Fruit fly (Drosophila melanogaster): ENCODE data around the gene CG8565.
A peak's percentile ranks its signal among the peaks of the same experiment; 100 is the strongest.
"Not testable (repeated sequence)": the region's sequence is repeated elsewhere in the genome, so short reads cannot be mapped to it uniquely, and the experiment has no call there.

The CG8565 gene

dm6 chrX:15795951-15796443 is 41.6 kb upstream of the CG8565 start, which contains the start of gene sordd1 (continued):
- peak; percentile 86 for TF ChIP-seq CG30020 (tag; optimal IDR thresholded peaks at IDR 0.05)
- TF ChIP-seq Opbp (GFP tag; IDR thresholded peaks at IDR 0.05; ENCODE audit: partially characterized antibody) = peak; percentile 88
- peak; percentile 85 for TF ChIP-seq CG34224 (GFP tag; IDR thresholded peaks at IDR 0.05; ENCODE audit: partially characterized antibody)
- 0 out of 2 replicates have a peak, but pooled peaks have one; percentile 23 for TF ChIP-seq Ptx1 (GFP tag; IDR thresholded peaks at IDR 0.05)
- peak; percentile 88 for TF ChIP-seq nerfin-2 (GFP tag; IDR thresholded peaks at IDR 0.05; ENCODE audit: partially characterized antibody)
- peak; percentile 70; the same call in 1 of the 2 replicates for TF ChIP-seq sna (GFP tag; IDR thresholded peaks at IDR 0.05; ENCODE audit: partially characterized antibody)
- TF ChIP-seq Neu2 (GFP tag; optimal IDR thresholded peaks at IDR 0.05; ENCODE audit: borderline replicate concordance) = peak; percentile 53
- peak; percentile 81 for TF ChIP-seq BEAF-32 (GFP tag; optimal IDR thresholded peaks at IDR 0.05)
- TF ChIP-seq Dll (GFP tag; IDR thresholded peaks at IDR 0.05; ENCODE audit: partially characterized antibody) = peak; percentile 87
- TF ChIP-seq CG2116 (GFP tag; optimal IDR thresholded peaks at IDR 0.05) = peak; percentile 63
- TF ChIP-seq HLH4C (GFP tag; IDR thresholded peaks at IDR 0.05; ENCODE audit: partially characterized antibody) = peak; percentile 92
- peak; percentile 92 for TF ChIP-seq Scr (GFP tag; IDR thresholded peaks at IDR 0.05; ENCODE audit: partially characterized antibody)
- TF ChIP-seq hbn (GFP tag; IDR thresholded peaks at IDR 0.05; ENCODE audit: partially characterized antibody) = peak; percentile 83
- TF ChIP-seq bbx (GFP tag; IDR thresholded peaks at IDR 0.05; ENCODE audit: partially characterized antibody) = peak; percentile 85
- TF ChIP-seq CG11456 (GFP tag; IDR thresholded peaks at IDR 0.05) = peak; percentile 51; the same call in 1 of the 3 replicates
- TF ChIP-seq hb (GFP tag; IDR thresholded peaks at IDR 0.05; ENCODE audit: partially characterized antibody) = peak; percentile 82
- TF ChIP-seq tna (GFP tag; IDR thresholded peaks at IDR 0.05; ENCODE audit: partially characterized antibody) = peak; percentile 86
- TF ChIP-seq gfzf (GFP tag; optimal IDR thresholded peaks at IDR 0.05) = peak; percentile 2
- TF ChIP-seq MESR4 (GFP tag; optimal IDR thresholded peaks at IDR 0.05) = peak; percentile 8
- peak; percentile 93 for TF ChIP-seq knrl (GFP tag; IDR thresholded peaks at IDR 0.05; ENCODE audit: partially characterized antibody)
- TF ChIP-seq Bgb (GFP tag; IDR thresholded peaks at IDR 0.05; ENCODE audit: partially characterized antibody) = peak; percentile 91
- TF ChIP-seq slbo (GFP tag; IDR thresholded peaks at IDR 0.05) = peak; percentile 39; the same call in 1 of the 2 replicates
- TF ChIP-seq CG7963 (GFP tag; IDR thresholded peaks at IDR 0.05; ENCODE audit: partially characterized antibody) = peak; percentile 85
- TF ChIP-seq CG42726 (GFP tag; IDR thresholded peaks at IDR 0.05; ENCODE audit: partially characterized antibody) = peak; percentile 87
- peak; percentile 31; the same call in 1 of the 2 replicates for TF ChIP-seq MBD-R2 (GFP tag; IDR thresholded peaks at IDR 0.05)
- peak; percentile 81 for TF ChIP-seq CG2129 (GFP tag; IDR thresholded peaks at IDR 0.05; ENCODE audit: partially characterized antibody)
- TF ChIP-seq Hr78 (GFP tag; optimal IDR thresholded peaks at IDR 0.05) = peak in 1 of 2 experiments; percentile 58

dm6 chrX:15799085-15799557 is 38.5 kb upstream of the CG8565 start, which contains the start of the genes sordd2 and CG15602:
Gene sordd2, minus strand, starts transcription at chrX:15799162.
Gene CG15602, plus strand, starts transcription at chrX:15799426.
- TF ChIP-seq CG34224 (GFP tag; IDR thresholded peaks at IDR 0.05; ENCODE audit: partially characterized antibody) = peak; percentile 60; the same call in 2 of the 3 replicates
- peak in 1 of 2 experiments; percentile 66 for TF ChIP-seq Hr78 (GFP tag; optimal IDR thresholded peaks at IDR 0.05)
- TF ChIP-seq Ptx1 (GFP tag; IDR thresholded peaks at IDR 0.05) = 0 out of 2 replicates have a peak, but pooled peaks have one; percentile 11
- TF ChIP-seq pan, prd (optimal IDR thresholded peaks at IDR 0.05): not testable (repeated sequence)
- TF ChIP-seq pan (GFP tag; optimal IDR thresholded peaks at IDR 0.05 in 1 of 2, IDR thresholded peaks at IDR 0.05 in 1 of 2) = peak in 1 of 2 experiments; percentile 24
- 0 out of 3 replicates have a peak, but pooled peaks have one; percentile 20 for TF ChIP-seq CG7357 (GFP tag; IDR thresholded peaks at IDR 0.05)
- peak; percentile 88 for TF ChIP-seq CG30020 (tag; optimal IDR thresholded peaks at IDR 0.05)
- peak; percentile 81 for TF ChIP-seq knrl (GFP tag; IDR thresholded peaks at IDR 0.05; ENCODE audit: partially characterized antibody)
- TF ChIP-seq sna (GFP tag; IDR thresholded peaks at IDR 0.05; ENCODE audit: partially characterized antibody) = peak; percentile 67
- peak; percentile 80; the same call in 1 of the 2 replicates for TF ChIP-seq CG42726 (GFP tag; IDR thresholded peaks at IDR 0.05; ENCODE audit: partially characterized antibody)
- peak; percentile 71 for TF ChIP-seq Dref (GFP tag; IDR thresholded peaks at IDR 0.05)
- TF ChIP-seq Scr (GFP tag; IDR thresholded peaks at IDR 0.05; ENCODE audit: partially characterized antibody) = peak; percentile 81
- TF ChIP-seq Gug (GFP tag; IDR thresholded peaks at IDR 0.05) = peak; percentile 21; the same call in 1 of the 4 replicates
- peak; percentile 68 for TF ChIP-seq vnd (GFP tag; IDR thresholded peaks at IDR 0.05; ENCODE audit: partially characterized antibody)
- peak; percentile 18; the same call in 1 of the 2 replicates for TF ChIP-seq klu (GFP tag; IDR thresholded peaks at IDR 0.05)
- peak; percentile 80 for TF ChIP-seq Dll (GFP tag; IDR thresholded peaks at IDR 0.05; ENCODE audit: partially characterized antibody)
- TF ChIP-seq Rfx (GFP tag; IDR thresholded peaks at IDR 0.05) = peak; percentile 31; the same call in 1 of the 2 replicates
- TF ChIP-seq sens (GFP tag) = peak; percentile 65
- TF ChIP-seq CG14860 (GFP tag; IDR thresholded peaks at IDR 0.05; ENCODE audit: partially characterized antibody) = peak; percentile 56
- 0 out of 3 replicates have a peak, but pooled peaks have one; percentile 20 for TF ChIP-seq mld (GFP tag; IDR thresholded peaks at IDR 0.05; ENCODE audit: partially characterized antibody)
- TF ChIP-seq Bgb (GFP tag; IDR thresholded peaks at IDR 0.05; ENCODE audit: partially characterized antibody) = peak; percentile 94
- peak; percentile 31; the same call in 1 of the 3 replicates for TF ChIP-seq prd (GFP tag; IDR thresholded peaks at IDR 0.05)
- peak; percentile 84 for TF ChIP-seq unc-4 (GFP tag; IDR thresholded peaks at IDR 0.05; ENCODE audit: partially characterized antibody)
- 0 out of 4 replicates have a peak, but pooled peaks have one; percentile 20 for TF ChIP-seq chinmo (GFP tag; IDR thresholded peaks at IDR 0.05; ENCODE audit: partially characterized antibody)

Measured in whole organism, embryonic.